Worm (Caenorhabditis elegans) whole organism, L4/young adult: Measurements from ENCODE around the gene ntl-4.

Source experiments
- W03F9.2 ChIP-seq: fragments of 150-350 bp; optimal IDR thresholded peaks from 2 replicates; lab custom pipeline; 2014; ENCODE audit warnings: missing biosample characterization, missing genetic modification characterization
- dao-5 ChIP-seq: sonication (generic microtip); optimal IDR thresholded peaks from 2 replicates; lab custom pipeline; 2016; ENCODE audit warnings: missing genotype, missing genetic modification characterization, moderate library complexity, missing compliant biosample characterization
- him-1 ChIP-seq: sonication (generic microtip); optimal IDR thresholded peaks from 2 replicates; lab custom pipeline; 2016; ENCODE audit warnings: missing genotype, missing genetic modification reagents, missing genetic modification characterization, missing compliant biosample characterization

DNA sequence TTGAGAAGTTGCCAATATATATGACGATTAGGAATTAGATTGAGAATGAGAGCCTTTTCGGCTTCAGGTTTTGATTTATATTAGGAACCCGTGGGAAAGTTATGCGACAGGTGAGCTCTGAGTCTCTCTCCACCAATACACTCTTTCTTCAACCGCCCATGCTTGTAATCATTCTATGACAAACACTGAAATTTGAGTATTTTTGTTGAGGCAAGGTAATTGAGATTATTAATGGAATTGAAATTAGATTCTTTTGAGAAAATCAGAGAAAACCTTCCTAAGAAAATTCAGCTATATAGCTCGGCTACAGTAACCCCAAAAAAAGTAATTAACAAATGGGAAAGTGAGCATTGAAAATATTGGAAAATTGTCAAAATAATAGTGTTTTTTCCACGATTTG lies 45.5 kb downstream of the ntl-4 start, which contains the start of gene ceh-19:
- TF ChIP-seq him-1 (no peak), dao-5 (tag; lab: Kevin White, UChicago) (no peak), W03F9.2 (tag; lab: Kevin White, UChicago) (no peak)
